Fruit fly (Drosophila melanogaster): ENCODE results near the gene nod.

nod gene

DNA sequence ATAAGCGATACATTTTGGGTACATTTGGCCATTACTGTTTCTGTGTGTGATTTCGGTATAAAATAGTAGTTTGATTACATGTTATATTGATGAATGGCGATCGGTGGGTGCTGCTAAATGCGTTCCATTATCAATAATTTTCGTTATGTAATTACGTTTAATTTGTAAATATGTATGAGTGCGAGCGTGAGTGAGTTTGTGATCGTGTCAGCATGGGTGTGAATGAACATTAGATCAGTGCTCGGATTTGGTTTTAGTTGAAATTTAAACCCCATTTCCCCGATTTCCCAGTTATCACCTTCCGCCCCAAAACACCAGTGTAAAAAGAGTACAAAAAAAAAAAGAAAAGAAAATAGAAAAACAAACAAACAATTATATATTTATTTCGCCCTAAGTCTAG is 39.0 kb downstream of the nod start:
- no peak for TF ChIP-seq CTCF (optimal IDR thresholded peaks at IDR 0.05)
- TF ChIP-seq CG8478 (optimal IDR thresholded peaks at IDR 0.05): no peak

DNA sequence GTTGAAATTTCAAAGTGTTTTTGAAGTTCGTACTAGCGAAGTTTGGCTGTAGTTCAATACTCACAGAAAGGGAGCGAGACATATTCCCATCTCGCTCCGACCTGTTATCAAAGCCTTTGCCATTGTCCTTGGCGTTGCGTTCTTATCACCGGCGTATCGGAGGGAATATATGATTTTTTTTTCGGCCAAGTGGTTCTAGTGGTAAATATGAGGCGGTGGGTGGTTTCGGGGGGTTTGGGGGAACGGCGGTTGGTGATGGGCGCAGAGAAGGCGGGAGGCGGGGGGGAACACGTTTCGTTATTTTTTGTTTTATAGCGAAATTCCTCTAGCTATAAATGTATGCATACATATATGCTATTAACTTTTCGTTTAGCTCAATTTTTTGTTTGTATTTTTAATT is 40.0 kb downstream of the nod start:
- no peak for TF ChIP-seq CTCF (optimal IDR thresholded peaks at IDR 0.05)
- no peak for TF ChIP-seq CG8478 (optimal IDR thresholded peaks at IDR 0.05)

DNA sequence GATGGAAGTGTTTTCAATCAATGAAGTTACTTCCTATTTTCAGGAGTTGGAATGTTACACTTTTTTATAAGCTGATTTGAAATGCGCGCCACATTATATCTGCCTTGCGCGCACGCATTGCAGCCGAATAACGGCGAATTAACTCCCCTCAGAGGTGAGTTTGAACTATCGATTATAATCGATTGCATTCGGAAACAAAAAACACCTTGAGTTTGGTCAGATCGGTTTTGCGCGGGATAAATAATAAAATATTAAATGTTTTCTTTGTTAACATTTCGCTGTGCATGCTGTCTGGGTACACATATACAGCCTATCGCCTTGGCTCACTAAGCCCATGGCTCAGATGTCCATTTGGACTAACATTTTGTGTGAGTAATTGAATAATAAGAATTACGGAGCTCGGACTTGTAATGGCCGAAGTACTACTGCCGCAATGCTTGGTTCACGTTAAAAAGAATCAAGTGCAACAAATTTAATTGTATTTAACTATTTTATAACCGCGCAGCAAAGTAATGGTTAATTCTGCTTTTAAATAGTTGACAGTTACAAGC is 40.8 kb downstream of the nod start:
- TF ChIP-seq CG8478 (optimal IDR thresholded peaks at IDR 0.05): no peak
- TF ChIP-seq CTCF (optimal IDR thresholded peaks at IDR 0.05): no peak

dm6 chrX:11621866-11622648 is 41.5 kb downstream of the nod start, which contains the start of gene Ptp10D:
Gene Ptp10D, plus strand, starts transcription at chrX:11622015.
- no peak for TF ChIP-seq CG8478 (optimal IDR thresholded peaks at IDR 0.05)
- no peak for TF ChIP-seq CTCF (optimal IDR thresholded peaks at IDR 0.05)

DNA sequence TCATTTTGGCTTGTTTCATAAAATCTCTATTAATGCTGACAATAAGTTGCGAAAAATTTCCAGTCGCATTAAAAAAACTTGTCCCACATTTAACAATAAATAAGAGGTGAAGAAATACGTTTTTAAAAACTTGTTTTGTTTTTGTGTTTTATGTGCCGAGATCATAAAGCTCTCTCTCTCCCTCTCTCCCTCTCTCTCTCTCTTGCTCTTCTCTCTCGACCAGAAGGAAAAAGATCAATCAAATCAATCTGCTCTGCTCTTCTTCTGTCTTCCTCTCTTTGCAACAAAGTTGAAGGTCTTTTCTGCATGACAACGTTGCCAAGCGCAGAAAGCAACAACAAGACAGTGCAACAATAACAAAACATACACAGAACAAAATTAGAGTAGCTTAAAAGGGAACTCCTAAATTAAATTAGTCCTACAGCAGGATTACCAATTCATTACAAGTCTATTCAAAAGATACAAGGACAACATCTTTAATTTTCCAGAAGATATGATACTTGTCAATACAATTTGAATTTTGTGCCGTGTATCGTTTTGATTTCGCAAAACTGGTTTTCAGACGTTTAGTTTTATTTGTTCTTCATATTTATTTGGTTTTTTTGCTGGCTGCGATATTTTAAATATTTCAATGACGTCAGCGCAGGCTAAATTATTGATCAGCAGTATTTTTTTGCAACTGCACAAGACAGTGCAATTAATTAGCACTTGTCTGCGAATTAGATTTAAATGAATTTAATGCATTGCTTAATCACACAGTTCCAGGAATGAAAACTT is 42.3 kb downstream of the nod start:
- TF ChIP-seq CG8478 (optimal IDR thresholded peaks at IDR 0.05) (no peak), CTCF (optimal IDR thresholded peaks at IDR 0.05) (no peak)

DNA sequence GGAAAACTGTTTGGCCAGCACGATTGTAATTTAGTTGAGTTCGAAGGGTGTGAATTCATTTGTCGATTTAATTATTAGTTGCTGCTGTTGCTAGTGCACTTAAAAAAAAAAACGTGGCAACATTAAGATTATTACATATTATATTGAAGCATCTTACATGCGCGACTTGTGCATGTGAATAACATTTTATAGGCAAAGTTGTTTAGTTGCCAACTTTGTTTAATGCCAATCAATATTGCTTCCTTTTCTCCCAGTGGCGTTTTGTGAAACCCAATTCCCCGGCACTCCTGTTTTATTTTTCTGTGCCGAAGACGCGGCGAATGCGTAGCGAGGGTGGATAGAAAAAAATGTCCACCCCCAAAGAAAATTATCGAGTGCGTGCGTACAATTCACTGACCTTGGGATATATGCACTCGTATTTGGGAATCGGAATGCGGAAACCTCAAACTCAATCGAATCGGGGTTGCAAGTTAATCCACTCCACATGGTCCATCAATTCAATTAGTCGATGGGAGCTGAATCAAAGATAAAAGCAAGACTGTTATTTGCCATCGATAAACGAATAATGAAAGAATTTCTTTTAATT is 48.5 kb downstream of the nod start:
- TF ChIP-seq CTCF (optimal IDR thresholded peaks at IDR 0.05) (no peak), CG8478 (optimal IDR thresholded peaks at IDR 0.05) (no peak)

DNA sequence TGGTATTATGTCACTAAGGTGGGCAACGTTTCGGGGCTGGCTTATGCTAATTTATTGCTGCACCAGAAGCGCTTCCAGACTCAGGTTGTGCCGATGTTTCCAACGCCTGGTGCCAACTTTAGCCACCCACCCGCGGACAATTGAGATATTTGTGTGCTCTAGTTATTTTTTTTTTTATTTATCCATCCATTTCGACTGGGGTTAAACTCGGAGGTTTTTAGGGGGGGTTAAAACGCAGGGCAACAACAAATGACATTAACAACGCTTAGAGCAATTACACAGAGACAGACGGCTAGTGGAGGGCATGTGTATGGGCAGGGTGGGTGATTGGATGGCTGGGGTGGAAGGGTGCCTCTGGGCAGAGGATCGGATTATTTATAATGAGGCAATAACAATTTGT is 51.1 kb downstream of the nod start:
- TF ChIP-seq CTCF (optimal IDR thresholded peaks at IDR 0.05) (no peak), CG8478 (optimal IDR thresholded peaks at IDR 0.05) (no peak)

Measured in S2 (cell line).